Worm (Caenorhabditis elegans) whole organism, L1 larva: ENCODE data around the gene bath-1.
"Not testable (repeated sequence)": the region's sequence is repeated elsewhere in the genome, so short reads cannot be mapped to it uniquely, and the experiment has no call there.

Experiments
- C04F5.9 ChIP-seq: sonication (generic microtip); optimal IDR thresholded peaks from 2 replicates; lab custom pipeline; 2016; ENCODE audit warnings: missing genetic modification characterization, missing compliant biosample characterization
- C16A3.4 ChIP-seq: fragments of 150-350 bp; optimal IDR thresholded peaks from 2 replicates; lab custom pipeline; 2014; ENCODE audit warnings: missing biosample characterization, missing genetic modification characterization
- C34B4.2 ChIP-seq: sonication (generic microtip); optimal IDR thresholded peaks from 2 replicates; lab custom pipeline; 2017; ENCODE audit warnings: mild to moderate bottlenecking, missing genetic modification characterization, missing compliant biosample characterization
- ama-1 ChIP-seq: fragments of 150-350 bp; optimal IDR thresholded peaks from 2 replicates; lab custom pipeline; 2014
- ceh-63 ChIP-seq: fragments of 200-800 bp; sonication (Bioruptor generic); optimal IDR thresholded peaks from 2 replicates; lab custom pipeline; 2018; ENCODE audit warnings: mild to moderate bottlenecking, missing genetic modification characterization, missing compliant biosample characterization
- ceh-8 ChIP-seq: fragments of 200-800 bp; sonication (Bioruptor generic); optimal IDR thresholded peaks from 2 replicates; lab custom pipeline; 2018; ENCODE audit warnings: mild to moderate bottlenecking, missing genetic modification characterization, moderate library complexity, missing compliant biosample characterization
- ceh-82 ChIP-seq, 3 experiments: fragments of 150-350 bp in 1 of 3; sonication (generic microtip) in 2 of 3; optimal IDR thresholded peaks; 2 replicates each; lab custom pipeline; 2014 to 2017; ENCODE audit warnings: missing biosample characterization in 3 of 3, missing genetic modification characterization in 3 of 3
- dpl-1 ChIP-seq, 3 experiments: fragments of 150-350 bp in 2 of 3; sonication (generic microtip) in 1 of 3; optimal IDR thresholded peaks; 2 replicates each; lab custom pipeline; 2014 to 2017; ENCODE audit warnings: missing biosample characterization in 3 of 3, missing genetic modification characterization in 3 of 3, missing genetic modification reagents in 3 of 3
- efl-1 ChIP-seq, 4 experiments: fragments of 150-350 bp; optimal IDR thresholded peaks in 3 of 4; peaks in 1 of 4; 1 replicate in 1 of 4; 2 replicates in 3 of 4; lab custom pipeline; 2014; ENCODE audit warnings: missing biosample characterization in 2 of 4, missing genetic modification characterization in 2 of 4, missing genetic modification reagents in 2 of 4
- efl-3 ChIP-seq: fragments of 200-800 bp; sonication (Bioruptor generic); optimal IDR thresholded peaks from 2 replicates; lab custom pipeline; 2018; ENCODE audit warnings: mild to moderate bottlenecking, missing genetic modification characterization, missing compliant biosample characterization
- elt-2 ChIP-seq: sonication (generic microtip); optimal IDR thresholded peaks from 2 replicates; lab custom pipeline; 2016; ENCODE audit warnings: missing genetic modification characterization, mild to moderate bottlenecking, inconsistent platforms, missing compliant biosample characterization, missing genetic modification reagents
- elt-3 ChIP-seq, 6 experiments: fragments of 150-350 bp in 1 of 6; sonication (generic microtip); optimal IDR thresholded peaks; 2 replicates each; lab custom pipeline; 2017 to 2018; ENCODE audit warnings: missing biosample characterization in 6 of 6, missing genetic modification characterization in 6 of 6, inconsistent platforms in 1 of 6
- fkh-10 ChIP-seq: sonication (generic microtip); optimal IDR thresholded peaks from 2 replicates; lab custom pipeline; 2017; ENCODE audit warnings: missing biosample characterization, missing genetic modification reagents, missing genetic modification characterization
- hlh-17 ChIP-seq: fragments of 200-800 bp; sonication (Bioruptor generic); optimal IDR thresholded peaks from 2 replicates; lab custom pipeline; 2018; ENCODE audit warnings: missing genetic modification characterization, mild to moderate bottlenecking, missing compliant biosample characterization, moderate library complexity, borderline replicate concordance
- lin-35 ChIP-seq, 2 experiments: fragments of 150-350 bp; optimal IDR thresholded peaks; 2 replicates each; lab custom pipeline; 2014; ENCODE audit warnings: missing biosample characterization in 2 of 2, missing genetic modification characterization in 2 of 2, missing genetic modification reagents in 2 of 2
- lir-3 ChIP-seq: sonication (generic microtip); optimal IDR thresholded peaks from 2 replicates; lab custom pipeline; 2016; ENCODE audit warnings: mild to moderate bottlenecking, missing genetic modification characterization, moderate library complexity, missing compliant biosample characterization; ENCODE audit not compliant: poor library complexity
- mef-2 ChIP-seq: fragments of 150-350 bp; optimal IDR thresholded peaks from 2 replicates; lab custom pipeline; 2014; ENCODE audit warnings: missing biosample characterization, missing genetic modification characterization
- nhr-12 ChIP-seq: sonication (generic microtip); optimal IDR thresholded peaks from 2 replicates; lab custom pipeline; 2017; ENCODE audit warnings: missing biosample characterization, missing genetic modification characterization
- nhr-19 ChIP-seq: fragments of 200-800 bp; sonication (Bioruptor generic); conservative IDR thresholded peaks from 2 replicates; pipeline ENCODE4 v1.3.6; 2022; ENCODE audit warnings: missing genetic modification characterization, missing compliant biosample characterization
- nhr-71 ChIP-seq: sonication (generic microtip); optimal IDR thresholded peaks from 2 replicates; lab custom pipeline; 2016; ENCODE audit warnings: mild to moderate bottlenecking, missing genetic modification characterization, moderate library complexity, missing compliant biosample characterization
- nhr-77 ChIP-seq: fragments of 150-350 bp; optimal IDR thresholded peaks from 2 replicates; lab custom pipeline; 2014; ENCODE audit warnings: missing biosample characterization, missing genetic modification characterization
- pax-3 ChIP-seq: fragments of 200-800 bp; sonication (Bioruptor generic); optimal IDR thresholded peaks from 2 replicates; lab custom pipeline; 2018; ENCODE audit warnings: mild to moderate bottlenecking, missing genetic modification characterization, moderate library complexity, missing compliant biosample characterization
- pqm-1 ChIP-seq: sonication (generic microtip); optimal IDR thresholded peaks from 3 replicates; lab custom pipeline; 2017; ENCODE audit warnings: missing biosample characterization, missing genetic modification characterization
- rnt-1 ChIP-seq: sonication (generic microtip); optimal IDR thresholded peaks from 2 replicates; lab custom pipeline; 2016; ENCODE audit warnings: mild to moderate bottlenecking, missing genetic modification characterization, moderate library complexity, missing compliant biosample characterization
- sox-4 ChIP-seq: sonication (generic microtip); optimal IDR thresholded peaks from 2 replicates; lab custom pipeline; 2016; ENCODE audit warnings: missing genetic modification characterization, missing compliant biosample characterization
- sptf-1 ChIP-seq: fragments of 150-350 bp; optimal IDR thresholded peaks from 2 replicates; lab custom pipeline; 2014; ENCODE audit warnings: missing biosample characterization, missing genetic modification characterization
- swsn-7 ChIP-seq: sonication (generic microtip); optimal IDR thresholded peaks from 2 replicates; lab custom pipeline; 2016; ENCODE audit warnings: missing genetic modification characterization, missing compliant biosample characterization
- tbx-2 ChIP-seq: sonication (generic microtip); optimal IDR thresholded peaks from 2 replicates; lab custom pipeline; 2016; ENCODE audit warnings: missing genetic modification characterization, missing compliant biosample characterization
- unc-30 ChIP-seq: sonication (generic microtip); optimal IDR thresholded peaks from 2 replicates; lab custom pipeline; 2017; ENCODE audit warnings: missing biosample characterization, missing genetic modification characterization
- zip-4 ChIP-seq: fragments of 200-800 bp; sonication (Bioruptor generic); optimal IDR thresholded peaks from 2 replicates; lab custom pipeline; 2018; ENCODE audit warnings: mild to moderate bottlenecking, missing genetic modification characterization, moderate library complexity, missing compliant biosample characterization
- ztf-11 ChIP-seq, 2 experiments: sonication (generic microtip); optimal IDR thresholded peaks; 2 replicates each; lab custom pipeline; 2016 to 2017; ENCODE audit warnings: missing genetic modification characterization in 2 of 2, missing biosample characterization in 1 of 2, missing compliant biosample characterization in 1 of 2

bath-1 gene

ce11 chrII:1998561-1998960 is 30.1 kb downstream of the bath-1 start, which contains the start of gene math-19:
Gene math-19 (plus strand): TSS chrII:1998861.
- TF ChIP-seq ceh-8; elt-3 (tag; optimal IDR thresholded peaks at IDR 0.05; lab: Kevin White, UChicago); rnt-1 (tag; lab: Kevin White, UChicago): not testable (repeated sequence)

- TF ChIP-seq efl-3 (no peak), dpl-1 (GFP tag; optimal IDR thresholded peaks at IDR 0.05; lab: Kevin White, UChicago) (no peak), ztf-11 (tag; optimal IDR thresholded peaks at IDR 0.05; lab: Kevin White, UChicago) (no peak), hlh-17 (GFP tag; lab: Kevin White, UChicago) (no peak), swsn-7 (tag; lab: Kevin White, UChicago) (no peak)
Measured at ce11 chrII:1996237-1996636, 32.4 kb downstream of the bath-1 start, which contains the start of gene math-20. Gene math-20 (plus strand): TSS chrII:1996537.

- no peak for TF ChIP-seq nhr-12
- TF ChIP-seq C04F5.9 (tag; lab: Kevin White, UChicago) = no peak
- TF ChIP-seq ceh-82 (tag; optimal IDR thresholded peaks at IDR 0.05; lab: Kevin White, UChicago) = no peak
- no peak for TF ChIP-seq nhr-77 (tag; lab: Kevin White, UChicago)
- TF ChIP-seq ceh-8 = no peak
- TF ChIP-seq zip-4 (GFP tag; lab: Kevin White, UChicago) = no peak
- no peak for TF ChIP-seq nhr-71 (tag; lab: Kevin White, UChicago)
- TF ChIP-seq elt-2 (tag; lab: Kevin White, UChicago) = peak; percentile 84
- TF ChIP-seq lin-35 (GFP tag; optimal IDR thresholded peaks at IDR 0.05; lab: Kevin White, UChicago) = peak in 1 of 2 experiments; percentile 14
- peak; percentile 27 for TF ChIP-seq pqm-1 (tag; lab: Kevin White, UChicago)
Measured at ce11 chrII:1995744-1996143, 32.9 kb downstream of the bath-1 start.

ce11 chrII:1993738-1994137 is 34.9 kb downstream of the bath-1 start, which contains the start of gene math-21:
Gene math-21 (plus strand): TSS chrII:1994038.
- TF ChIP-seq C34B4.2 (no peak), sox-4 (tag; lab: Kevin White, UChicago) (no peak), pax-3 (tag; lab: Kevin White, UChicago) (no peak), efl-1 (optimal IDR thresholded peaks at IDR 0.05; lab: Kevin White, UChicago) (no peak), efl-1 (GFP tag; optimal IDR thresholded peaks at IDR 0.05 in 1 of 2; lab: Kevin White, UChicago) (no peak), lin-35 (GFP tag; optimal IDR thresholded peaks at IDR 0.05; lab: Kevin White, UChicago) (no peak), lir-3 (tag; lab: Kevin White, UChicago) (no peak), dpl-1 (GFP tag; optimal IDR thresholded peaks at IDR 0.05; lab: Kevin White, UChicago) (no peak), ama-1 (lab: Kevin White, UChicago) (no peak), fkh-10 (GFP tag; lab: Kevin White, UChicago) (no peak), sptf-1 (tag; lab: Kevin White, UChicago) (no peak), C16A3.4 (no peak), tbx-2 (tag; lab: Kevin White, UChicago) (no peak), mef-2 (tag; lab: Kevin White, UChicago) (no peak), unc-30 (tag; lab: Kevin White, UChicago) (no peak), nhr-19 (no peak), ceh-63 (no peak)

ce11 chrII:1989010-1989409 is 39.6 kb downstream of the bath-1 start, which contains the start of gene math-44:
Gene math-44 (plus strand): TSS chrII:1989310.
- no peak for TF ChIP-seq fkh-10 (GFP tag; lab: Kevin White, UChicago)
- no peak for TF ChIP-seq efl-1 (optimal IDR thresholded peaks at IDR 0.05; lab: Kevin White, UChicago)
- TF ChIP-seq efl-1 (GFP tag; optimal IDR thresholded peaks at IDR 0.05 in 1 of 2; lab: Kevin White, UChicago) = peak in 1 of 2 experiments; percentile 30
